Worm (Caenorhabditis elegans): Measurements from ENCODE around the gene eef-1A.1.

Gene eef-1A.1

DNA sequence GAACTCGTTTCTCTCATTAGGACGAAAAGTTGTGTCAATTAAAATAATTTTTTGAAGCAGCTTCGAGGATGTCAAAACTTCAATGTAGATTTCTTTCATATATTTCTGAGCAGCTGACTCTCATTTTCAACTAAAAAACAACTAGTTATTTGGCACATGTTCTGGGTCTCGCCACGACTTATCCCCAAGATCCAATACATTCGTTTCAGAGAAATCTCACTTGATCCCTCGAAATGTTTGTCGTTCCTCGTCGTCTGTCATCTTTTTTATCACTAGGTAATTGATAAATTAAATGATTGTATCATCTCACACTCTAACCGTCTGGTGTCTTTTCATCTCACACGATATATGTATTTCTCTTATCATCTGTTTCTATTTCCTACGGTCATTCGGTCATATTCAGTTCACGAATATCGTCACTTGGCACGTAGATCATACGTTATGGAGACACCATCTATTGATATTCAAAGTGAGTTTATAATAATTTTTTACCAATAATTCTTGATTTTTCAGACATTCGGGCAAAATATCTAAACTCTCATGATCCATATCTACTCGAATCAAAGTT is 9.5 kb downstream of the eef-1A.1 start, which contains the start of the genes rpn-6.1 and F57B9.1:
Gene rpn-6.1, minus strand, starts transcription at position 65 of the 568 bp plus-strand sequence.
Gene F57B9.1, plus strand, starts transcription at position 154 of the 568 bp plus-strand sequence.
- TF ChIP-seq hsf-1 (GFP tag; IDR thresholded peaks at IDR 0.05) (no peak), ztf-28 (GFP tag; IDR thresholded peaks at IDR 0.05) (no peak), egl-18 (GFP tag; IDR thresholded peaks at IDR 0.05) (no peak), attf-6 (GFP tag; IDR thresholded peaks at IDR 0.05) (no peak), cebp-1 (GFP tag; IDR thresholded peaks at IDR 0.05) (no peak), cebp-1 (tag; optimal IDR thresholded peaks at IDR 0.05) (peak; percentile 22), nhr-80 (tag; optimal IDR thresholded peaks at IDR 0.05) (peak; percentile 23), Y67H2A.10 (GFP tag; conservative IDR thresholded peaks at IDR 0.05) (no peak), madf-3 (GFP tag; IDR thresholded peaks at IDR 0.05) (no peak), lin-26 (GFP tag; IDR thresholded peaks at IDR 0.05) (no peak), snpc-3.4 (tag; optimal IDR thresholded peaks at IDR 0.05) (no peak), lsy-27 (tag; optimal IDR thresholded peaks at IDR 0.05; ENCODE audit: borderline replicate concordance, insufficient read depth) (no peak), Y53F4B.3 (GFP tag; IDR thresholded peaks at IDR 0.05) (no peak), die-1 (tag; optimal IDR thresholded peaks at IDR 0.05) (no peak), T26A5.8 (tag; optimal IDR thresholded peaks at IDR 0.05) (no peak), sdz-38 (tag; optimal IDR thresholded peaks at IDR 0.05) (no peak), ZK185.1 (tag; optimal IDR thresholded peaks at IDR 0.05; ENCODE audit: poor library complexity, severe bottlenecking) (peak; percentile 13), snpc-1.3 (tag; optimal IDR thresholded peaks at IDR 0.05; ENCODE audit: insufficient read depth) (no peak), hmg-1.2 (GFP tag; IDR thresholded peaks at IDR 0.05) (0 out of 2 replicates have a peak, but pooled peaks have one; percentile 12), lag-1 (GFP tag; IDR thresholded peaks at IDR 0.05) (no peak)

DNA sequence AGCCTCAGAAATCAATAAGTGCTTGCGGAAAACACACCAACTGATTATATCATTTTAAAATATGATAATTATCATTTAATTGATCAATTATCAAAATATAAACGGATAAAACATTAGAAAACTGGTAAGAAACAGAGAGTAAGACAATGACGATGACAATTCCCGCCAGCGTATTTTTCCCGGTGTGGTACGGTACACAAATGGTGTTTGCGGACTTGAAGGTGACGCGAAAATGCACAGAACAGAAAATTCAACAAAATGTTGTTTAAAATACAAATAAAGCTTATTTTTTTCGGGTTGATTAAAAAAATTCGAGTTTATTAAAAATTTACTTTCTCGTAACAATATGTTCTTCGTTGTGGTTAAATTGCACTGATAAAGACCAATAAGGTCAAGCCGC is 10.3 kb downstream of the eef-1A.1 start:
- TF ChIP-seq cebp-2 (GFP tag; IDR thresholded peaks at IDR 0.05) (no peak), lsl-1 (GFP tag; optimal IDR thresholded peaks at IDR 0.05) (peak; percentile 91), nhr-120 (GFP tag; IDR thresholded peaks at IDR 0.05) (no peak), aptf-2 (GFP tag; conservative IDR thresholded peaks at IDR 0.05) (no peak), tlf-1 (GFP tag; optimal IDR thresholded peaks at IDR 0.05) (peak; percentile 42), dox-1 (GFP tag; IDR thresholded peaks at IDR 0.05) (peak; percentile 63), lsy-27 (tag; optimal IDR thresholded peaks at IDR 0.05; ENCODE audit: borderline replicate concordance, insufficient read depth) (peak; percentile 7), F33H1.4 (GFP tag; IDR thresholded peaks at IDR 0.05) (peak; percentile 72), rcor-1 (GFP tag; IDR thresholded peaks at IDR 0.05) (peak; percentile 33; the same call in 1 of the 2 replicates), pbrm-1 (GFP tag; IDR thresholded peaks at IDR 0.05) (no peak), hsf-1 (GFP tag; IDR thresholded peaks at IDR 0.05) (no peak), F49E8.2 (tag; optimal IDR thresholded peaks at IDR 0.05; ENCODE audit: insufficient read depth) (peak; percentile 13), lin-26 (GFP tag; IDR thresholded peaks at IDR 0.05) (no peak), attf-3 (GFP tag; conservative IDR thresholded peaks at IDR 0.05) (peak; percentile 71), ceh-91 (GFP tag; IDR thresholded peaks at IDR 0.05) (peak; percentile 82), madf-8 (GFP tag; conservative IDR thresholded peaks at IDR 0.05) (peak; percentile 85), Y95B8A.8 (GFP tag; IDR thresholded peaks at IDR 0.05) (0 out of 2 replicates have a peak, but pooled peaks have one; percentile 7), lin-40 (tag; optimal IDR thresholded peaks at IDR 0.05) (no peak), ekl-4 (GFP tag; IDR thresholded peaks at IDR 0.05) (peak; percentile 33; the same call in 1 of the 2 replicates), mcd-1 (GFP tag; IDR thresholded peaks at IDR 0.05) (0 out of 2 replicates have a peak, but pooled peaks have one; percentile 9), him-1 (tag; optimal IDR thresholded peaks at IDR 0.05) (peak; percentile 86), F57C9.4 (tag; optimal IDR thresholded peaks at IDR 0.05) (no peak), xnd-1 (tag; optimal IDR thresholded peaks at IDR 0.05) (peak; percentile 75), snpc-1.3 (tag; optimal IDR thresholded peaks at IDR 0.05; ENCODE audit: insufficient read depth) (peak; percentile 42), efl-1 (GFP tag; optimal IDR thresholded peaks at IDR 0.05) (peak; percentile 98), Y53G8AR.9 (GFP tag; conservative IDR thresholded peaks at IDR 0.05) (no peak), snpc-1.1 (tag; optimal IDR thresholded peaks at IDR 0.05; ENCODE audit: insufficient read depth) (peak; percentile 15), Y67H2A.10 (GFP tag; conservative IDR thresholded peaks at IDR 0.05) (0 out of 2 replicates have a peak, but pooled peaks have one; percentile 27), D2030.7 (GFP tag; IDR thresholded peaks at IDR 0.05) (peak; percentile 69), tbp1 (GFP tag; optimal IDR thresholded peaks at IDR 0.05) (peak; percentile 19)

Data from whole organism, young adult.